Fruit fly (Drosophila melanogaster) whole organism, embryonic: ENCODE measurements around the gene Srg3.

Source experiments
- Antp ChIP-seq: fragments of 200-800 bp; sonication (Bioruptor generic); optimal IDR thresholded peaks from 3 replicates; lab custom pipeline; 2016; ENCODE audit warnings: missing biosample characterization, missing genetic modification characterization
- CG10147 ChIP-seq: fragments of 200-800 bp; sonication (Bioruptor generic); optimal IDR thresholded peaks from 2 replicates; lab custom pipeline; 2019; ENCODE audit warnings: missing biosample characterization, mild to moderate bottlenecking, missing genetic modification characterization, moderate library complexity
- CG10321 ChIP-seq: fragments of 200-800 bp; sonication (Bioruptor generic); IDR thresholded peaks from 2 replicates; pipeline ENCODE4 v1.3.6; 2022; ENCODE audit warnings: missing biosample characterization, missing genetic modification characterization
- CG11247 ChIP-seq: fragments of 200-800 bp; sonication (Bioruptor generic); IDR thresholded peaks from 2 replicates; pipeline ENCODE4 v1.3.6; 2022; ENCODE audit warnings: missing biosample characterization, missing genetic modification characterization
- CG11456 ChIP-seq: fragments of 200-800 bp; sonication (Bioruptor generic); IDR thresholded peaks from 3 replicates; pipeline ENCODE4 v1.3.6; 2022; ENCODE audit warnings: missing biosample characterization, missing genetic modification characterization
- CG12219 ChIP-seq: fragments of 200-800 bp; sonication (Bioruptor generic); optimal IDR thresholded peaks from 3 replicates; lab custom pipeline; 2018; ENCODE audit warnings: missing biosample characterization, mild to moderate bottlenecking, missing genetic modification characterization
- CG1602 ChIP-seq: fragments of 200-800 bp; sonication (Bioruptor generic); optimal IDR thresholded peaks from 3 replicates; lab custom pipeline; 2016; ENCODE audit warnings: missing biosample characterization, missing genetic modification characterization
- CG18011 ChIP-seq: fragments of 200-800 bp; sonication (Bioruptor generic); optimal IDR thresholded peaks from 2 replicates; lab custom pipeline; 2017; ENCODE audit warnings: missing biosample characterization, missing genetic modification characterization, mild to moderate bottlenecking, moderate library complexity, missing genotype
- CG18476 ChIP-seq: fragments of 200-800 bp; sonication (Bioruptor generic); optimal IDR thresholded peaks from 2 replicates; lab custom pipeline; 2016; ENCODE audit warnings: missing biosample characterization, mild to moderate bottlenecking, missing genetic modification characterization
- CG18599 ChIP-seq: fragments of 200-800 bp; sonication (Bioruptor generic); optimal IDR thresholded peaks from 3 replicates; lab custom pipeline; 2017; ENCODE audit warnings: missing biosample characterization, missing genetic modification characterization, mild to moderate bottlenecking, moderate library complexity, missing genetic modification reagents
- CG18619 ChIP-seq: fragments of 200-800 bp; sonication (Bioruptor generic); optimal IDR thresholded peaks from 3 replicates; lab custom pipeline; 2017; ENCODE audit warnings: missing biosample characterization, mild to moderate bottlenecking, missing genetic modification characterization
- CG18764 ChIP-seq: fragments of 200-800 bp; sonication (Bioruptor generic); optimal IDR thresholded peaks from 3 replicates; lab custom pipeline; 2016; ENCODE audit warnings: missing biosample characterization, missing genetic modification characterization
- CG2875 ChIP-seq: fragments of 200-800 bp; sonication (Bioruptor generic); optimal IDR thresholded peaks from 2 replicates; lab custom pipeline; 2017; ENCODE audit warnings: missing biosample characterization, mild to moderate bottlenecking, missing genetic modification characterization, missing genetic modification reagents
- CG31365 ChIP-seq: fragments of 200-800 bp; sonication (Bioruptor generic); optimal IDR thresholded peaks from 2 replicates; lab custom pipeline; 2018; ENCODE audit warnings: missing biosample characterization, mild to moderate bottlenecking, missing genetic modification characterization
- CG4730 ChIP-seq: fragments of 200-800 bp; sonication (Bioruptor generic); IDR thresholded peaks from 2 replicates; pipeline ENCODE4 v1.3.6; 2022; ENCODE audit warnings: missing biosample characterization, missing genetic modification characterization
- CG7839 ChIP-seq: fragments of 200-800 bp; sonication (Bioruptor generic); optimal IDR thresholded peaks from 3 replicates; lab custom pipeline; 2018; ENCODE audit warnings: missing biosample characterization, mild to moderate bottlenecking, missing genetic modification characterization, moderate library complexity
- CG8281 ChIP-seq: fragments of 200-800 bp; sonication (Bioruptor generic); optimal IDR thresholded peaks from 2 replicates; lab custom pipeline; 2018; ENCODE audit warnings: missing biosample characterization, mild to moderate bottlenecking, missing genetic modification characterization, moderate library complexity
- CG8388 ChIP-seq: fragments of 200-800 bp; sonication (Bioruptor generic); optimal IDR thresholded peaks from 2 replicates; lab custom pipeline; 2019; ENCODE audit warnings: missing biosample characterization, mild to moderate bottlenecking, missing genetic modification characterization, moderate library complexity
- CG9817 ChIP-seq: fragments of 200-800 bp; sonication (Bioruptor generic); optimal IDR thresholded peaks from 2 replicates; lab custom pipeline; 2018; ENCODE audit warnings: missing biosample characterization, mild to moderate bottlenecking, missing genetic modification characterization, moderate library complexity
- CTCF ChIP-seq: fragments of 200-800 bp; sonication (Bioruptor generic); optimal IDR thresholded peaks from 2 replicates; lab custom pipeline; 2017; ENCODE audit warnings: missing biosample characterization, mild to moderate bottlenecking, missing genetic modification characterization, moderate library complexity
- Chrac-16 ChIP-seq: fragments of 200-800 bp; sonication (Bioruptor generic); optimal IDR thresholded peaks from 3 replicates; lab custom pipeline; 2016; ENCODE audit warnings: missing biosample characterization, missing genetic modification characterization
- Max ChIP-seq: fragments of 200-800 bp; sonication (Bioruptor generic); optimal IDR thresholded peaks from 2 replicates; lab custom pipeline; 2016; ENCODE audit warnings: missing biosample characterization, mild to moderate bottlenecking, missing genetic modification characterization
- Mrtf ChIP-seq: fragments of 200-800 bp; sonication (Bioruptor generic); IDR thresholded peaks from 3 replicates; pipeline ENCODE4 v1.3.6; 2022; ENCODE audit warnings: missing biosample characterization, missing genetic modification characterization
- NfI ChIP-seq: fragments of 200-800 bp; sonication (Bioruptor generic); optimal IDR thresholded peaks from 3 replicates; lab custom pipeline; 2018; ENCODE audit warnings: missing biosample characterization, mild to moderate bottlenecking, missing genetic modification characterization, moderate library complexity
- Opbp ChIP-seq: fragments of 200-800 bp; sonication (Bioruptor generic); IDR thresholded peaks from 3 replicates; pipeline ENCODE4 v1.3.6; 2022; ENCODE audit warnings: missing biosample characterization, missing genetic modification characterization; ENCODE audit not compliant: partially characterized antibody
- Optix ChIP-seq: fragments of 200-800 bp; sonication (Bioruptor generic); IDR thresholded peaks from 3 replicates; pipeline ENCODE4 v1.3.6; 2022; ENCODE audit warnings: missing biosample characterization, missing genetic modification characterization
- Six4 ChIP-seq: fragments of 200-800 bp; sonication (Bioruptor generic); optimal IDR thresholded peaks from 2 replicates; lab custom pipeline; 2016; ENCODE audit warnings: missing biosample characterization, missing genetic modification characterization
- YL-1 ChIP-seq: fragments of 200-800 bp; sonication (Bioruptor generic); optimal IDR thresholded peaks from 3 replicates; lab custom pipeline; 2017; ENCODE audit warnings: missing biosample characterization, mild to moderate bottlenecking, missing genetic modification characterization
- ac ChIP-seq: fragments of 200-800 bp; sonication (Bioruptor generic); optimal IDR thresholded peaks from 3 replicates; lab custom pipeline; 2017; ENCODE audit warnings: missing biosample characterization, mild to moderate bottlenecking, missing genetic modification characterization
- al ChIP-seq: fragments of 200-800 bp; sonication (Bioruptor generic); IDR thresholded peaks from 2 replicates; pipeline ENCODE4 v1.3.6; 2022; ENCODE audit warnings: missing biosample characterization, missing genetic modification characterization
- ara ChIP-seq: fragments of 200-800 bp; sonication (Bioruptor generic); IDR thresholded peaks from 2 replicates; pipeline ENCODE4 v1.3.6; 2022; ENCODE audit warnings: missing biosample characterization, missing genetic modification characterization
- dmrt99B ChIP-seq: fragments of 200-800 bp; sonication (Bioruptor generic); optimal IDR thresholded peaks from 2 replicates; lab custom pipeline; 2018; ENCODE audit warnings: missing biosample characterization, mild to moderate bottlenecking, missing genetic modification characterization, moderate library complexity
- ham ChIP-seq: fragments of 200-800 bp; sonication (Bioruptor generic); IDR thresholded peaks from 2 replicates; pipeline ENCODE4 v1.3.6; 2022; ENCODE audit warnings: missing biosample characterization, missing genetic modification characterization
- hb ChIP-seq: fragments of 200-800 bp; sonication (Bioruptor generic); IDR thresholded peaks from 3 replicates; pipeline ENCODE4 v1.3.6; 2022; ENCODE audit warnings: missing biosample characterization, missing genetic modification characterization; ENCODE audit not compliant: partially characterized antibody
- hkb ChIP-seq, 2 experiments: fragments of 200-800 bp in 1 of 2; fragments of >200 bp in 1 of 2; sonication (Bioruptor generic) in 1 of 2; IDR thresholded peaks in 1 of 2; optimal IDR thresholded peaks in 1 of 2; 2 replicates each; pipeline versions ENCODE4 v1.3.6 to Lab custom; 2017 to 2022; ENCODE audit warnings: missing biosample characterization in 1 of 2, missing genetic modification characterization in 1 of 2
- inv ChIP-seq: fragments of 200-800 bp; sonication (Bioruptor generic); IDR thresholded peaks from 2 replicates; pipeline ENCODE4 v1.3.6; 2022; ENCODE audit warnings: missing biosample characterization, missing genetic modification characterization; ENCODE audit not compliant: partially characterized antibody
- ken ChIP-seq: fragments of 200-800 bp; sonication (Bioruptor generic); IDR thresholded peaks from 3 replicates; pipeline ENCODE4 v1.3.6; 2022; ENCODE audit warnings: missing biosample characterization, missing genetic modification characterization
- maf-S ChIP-seq: fragments of 200-800 bp; sonication (Bioruptor generic); optimal IDR thresholded peaks from 2 replicates; lab custom pipeline; 2016; ENCODE audit warnings: missing biosample characterization, missing genetic modification characterization
- pho ChIP-seq: fragments of 200-800 bp; sonication (Bioruptor generic); optimal IDR thresholded peaks from 2 replicates; lab custom pipeline; 2016; ENCODE audit warnings: missing biosample characterization, missing genetic modification characterization
- sens ChIP-seq: fragments of 200-800 bp; sonication (Bioruptor generic); peaks from one replicate; lab custom pipeline; 2016; ENCODE audit warnings: missing biosample characterization, missing genetic modification characterization
- sima ChIP-seq: fragments of 200-800 bp; sonication (Bioruptor generic); optimal IDR thresholded peaks from 2 replicates; lab custom pipeline; 2016; ENCODE audit warnings: missing biosample characterization, missing genetic modification characterization
- slbo ChIP-seq: fragments of 200-800 bp; sonication (Bioruptor generic); IDR thresholded peaks from 2 replicates; pipeline ENCODE4 v1.3.6; 2022; ENCODE audit warnings: missing biosample characterization, missing genetic modification characterization
- tap ChIP-seq: fragments of 200-800 bp; optimal IDR thresholded peaks from 3 replicates; lab custom pipeline; 2019; ENCODE audit warnings: missing biosample characterization, mild to moderate bottlenecking, missing genetic modification characterization, moderate library complexity
- toy ChIP-seq: fragments of 200-800 bp; sonication (Bioruptor generic); IDR thresholded peaks from 2 replicates; pipeline ENCODE4 v1.3.6; 2022; ENCODE audit warnings: missing biosample characterization, missing genetic modification characterization
- trem ChIP-seq: fragments of 200-800 bp; optimal IDR thresholded peaks from 3 replicates; lab custom pipeline; 2019; ENCODE audit warnings: missing biosample characterization, mild to moderate bottlenecking, missing genetic modification characterization, moderate library complexity
- trh ChIP-seq: fragments of 200-800 bp; sonication (Bioruptor generic); optimal IDR thresholded peaks from 2 replicates; lab custom pipeline; 2016; ENCODE audit warnings: missing biosample characterization, missing genetic modification characterization
- ttk ChIP-seq: fragments of 200-800 bp; sonication (Bioruptor generic); IDR thresholded peaks from 2 replicates; pipeline ENCODE4 v2.1.2; 2022; ENCODE audit warnings: missing biosample characterization, missing genetic modification characterization
- vvl ChIP-seq: fragments of 200-800 bp; sonication (Bioruptor generic); IDR thresholded peaks from 2 replicates; pipeline ENCODE4 v1.3.6; 2022; ENCODE audit warnings: missing biosample characterization, missing genetic modification characterization
- wor ChIP-seq: fragments of 200-800 bp; sonication (Bioruptor generic); IDR thresholded peaks from 2 replicates; pipeline ENCODE4 v1.3.6; 2022; ENCODE audit warnings: missing biosample characterization, missing genetic modification characterization
- zen2 ChIP-seq: fragments of 200-800 bp; sonication (Bioruptor generic); IDR thresholded peaks from 3 replicates; pipeline ENCODE4 v1.3.6; 2022; ENCODE audit warnings: missing biosample characterization, missing genetic modification characterization; ENCODE audit not compliant: partially characterized antibody

Gene Srg3

DNA sequence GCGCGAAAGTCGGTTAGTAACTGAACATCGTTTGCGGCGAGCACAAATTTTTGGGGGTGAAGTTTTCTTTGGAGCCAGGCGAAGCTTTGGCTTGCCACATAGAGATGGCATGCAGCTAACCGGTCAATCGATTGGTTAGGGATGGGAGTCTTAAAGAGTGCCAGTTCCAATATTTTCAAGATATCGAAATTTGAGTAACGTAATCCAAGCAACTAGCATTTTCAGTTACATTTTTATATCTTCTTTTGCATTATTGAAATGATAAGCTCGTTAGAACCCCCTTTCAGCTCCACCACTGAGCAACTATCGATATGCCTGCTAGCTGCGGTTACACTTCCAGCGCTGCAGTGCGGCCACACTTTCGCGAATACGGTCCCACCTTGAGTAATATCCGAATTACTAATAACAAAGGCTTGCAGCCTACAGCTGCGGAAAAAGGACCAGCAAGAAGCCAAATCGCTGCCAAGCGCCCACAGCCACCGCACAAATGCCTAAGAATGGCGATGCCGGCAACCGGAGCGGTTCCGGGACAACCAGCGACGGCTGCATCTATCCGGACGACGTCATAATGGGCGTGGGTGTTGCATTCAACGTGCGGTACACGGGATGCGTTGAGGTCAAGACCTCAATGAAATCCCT is 16.3 kb upstream of the Srg3 start, which contains the start of the genes Atat and Shc (continued):
- TF ChIP-seq YL-1: peak; percentile 98
- TF ChIP-seq CG7839: peak; percentile 99
- TF ChIP-seq ham (GFP tag; lab: Robert Waterston, UW): peak; percentile 98
- TF ChIP-seq CG1602 (GFP tag; lab: Kevin White, UChicago): peak; percentile 100
- peak; percentile 95 for TF ChIP-seq trem
- peak; percentile 99 for TF ChIP-seq maf-S
- TF ChIP-seq al (GFP tag; lab: Robert Waterston, UW): peak; percentile 100
- peak; percentile 100 for TF ChIP-seq pho (GFP tag; lab: Kevin White, UChicago)
- peak; percentile 99 for TF ChIP-seq CG18619 (GFP tag; lab: Kevin White, UChicago)
- peak; percentile 94 for TF ChIP-seq CG12219
- peak; percentile 95 for TF ChIP-seq tap (tag; lab: Kevin White, UChicago)
- peak; percentile 87 for TF ChIP-seq CG10321
- TF ChIP-seq ac: peak; percentile 92
- TF ChIP-seq hkb (optimal IDR thresholded peaks at IDR 0.05; lab: Kevin White, UChicago): peak; percentile 90
- TF ChIP-seq hkb (GFP tag; IDR thresholded peaks at IDR 0.05; lab: Robert Waterston, UW): peak; percentile 98
- peak; percentile 99 for TF ChIP-seq wor (GFP tag; lab: Robert Waterston, UW)
- peak; percentile 99 for TF ChIP-seq CG10147 (GFP tag; lab: Kevin White, UChicago)
- TF ChIP-seq sens (GFP tag; lab: Kevin White, UChicago): peak; percentile 100
- TF ChIP-seq slbo (GFP tag; lab: Robert Waterston, UW): peak; percentile 100
- peak; percentile 100 for TF ChIP-seq CG11247 (GFP tag; lab: Robert Waterston, UW)
- TF ChIP-seq CG2875: peak; percentile 95
- peak; percentile 99 for TF ChIP-seq trh (GFP tag; lab: Kevin White, UChicago)
- TF ChIP-seq CG8281 (tag; lab: Kevin White, UChicago): peak; percentile 92
- peak; percentile 99 for TF ChIP-seq CG4730 (GFP tag; lab: Robert Waterston, UW)
- TF ChIP-seq toy (GFP tag; lab: Robert Waterston, UW): peak; percentile 99
- peak; percentile 99 for TF ChIP-seq vvl (GFP tag; lab: Robert Waterston, UW)
- TF ChIP-seq CG18599 (GFP tag; lab: Kevin White, UChicago): peak; percentile 99
- TF ChIP-seq Opbp (GFP tag; lab: Robert Waterston, UW): peak; percentile 89
- TF ChIP-seq CG18011 (GFP tag; lab: Kevin White, UChicago): peak; percentile 93
- TF ChIP-seq CG18764: peak; percentile 99
- TF ChIP-seq dmrt99B (tag; lab: Kevin White, UChicago): peak; percentile 97
- peak; percentile 99 for TF ChIP-seq Six4 (GFP tag; lab: Kevin White, UChicago)
- TF ChIP-seq CTCF (GFP tag; lab: Kevin White, UChicago): peak; percentile 62
- TF ChIP-seq inv (GFP tag; lab: Robert Waterston, UW): peak; percentile 93
- peak; percentile 100 for TF ChIP-seq Chrac-16
- TF ChIP-seq ara (GFP tag; lab: Robert Waterston, UW): peak; percentile 99
- TF ChIP-seq CG18476 (GFP tag; lab: Kevin White, UChicago): peak; percentile 98
- TF ChIP-seq ttk (GFP tag; lab: Robert Waterston, UW): peak; percentile 100
- TF ChIP-seq CG31365 (tag; lab: Kevin White, UChicago): peak; percentile 87
- peak; percentile 77; the same call in 2 of the 3 replicates for TF ChIP-seq zen2 (GFP tag; lab: Robert Waterston, UW)
- peak; percentile 98 for TF ChIP-seq sima (GFP tag; lab: Kevin White, UChicago)
- peak; percentile 99 for TF ChIP-seq Optix (GFP tag; lab: Robert Waterston, UW)
- TF ChIP-seq Antp (GFP tag; lab: Kevin White, UChicago): peak; percentile 100
- peak; percentile 100 for TF ChIP-seq Mrtf (GFP tag; lab: Robert Waterston, UW)
- peak; percentile 100 for TF ChIP-seq CG9817
- peak; percentile 94 for TF ChIP-seq CG8388 (GFP tag; lab: Kevin White, UChicago)
- peak; percentile 86 for TF ChIP-seq hb (GFP tag; lab: Robert Waterston, UW)
- TF ChIP-seq CG11456 (GFP tag; lab: Robert Waterston, UW): peak; percentile 100
- peak; percentile 99 for TF ChIP-seq Max
- peak; percentile 99 for TF ChIP-seq NfI (GFP tag; lab: Kevin White, UChicago)
- TF ChIP-seq ken (GFP tag; lab: Robert Waterston, UW): peak; percentile 100
